Fruit fly (Drosophila melanogaster): Measurements from ENCODE around the gene CG32240.

Gene CG32240

dm6 chr3L:4363887-4364794 is 17.3 kb downstream of the CG32240 start, which contains the start of the genes Cip4 and mRpS6 (continued):
- peak; percentile 48 for TF ChIP-seq CG6765 (GFP tag; optimal IDR thresholded peaks at IDR 0.05)
- TF ChIP-seq mam (GFP tag; optimal IDR thresholded peaks at IDR 0.05) = no peak
- TF ChIP-seq esg (GFP tag; conservative IDR thresholded peaks at IDR 0.05) = peak; percentile 87
- peak; percentile 61 for TF ChIP-seq ems (GFP tag; optimal IDR thresholded peaks at IDR 0.05)
- no peak for TF ChIP-seq Lpt (GFP tag; optimal IDR thresholded peaks at IDR 0.05)
- peak; percentile 10 for TF ChIP-seq vfl (GFP tag; optimal IDR thresholded peaks at IDR 0.05)
- no peak for TF ChIP-seq CG8359 (GFP tag; optimal IDR thresholded peaks at IDR 0.05; ENCODE audit: borderline replicate concordance)
- TF ChIP-seq Lhr (GFP tag; optimal IDR thresholded peaks at IDR 0.05) = peak; percentile 48
- peak; percentile 39 for TF ChIP-seq CG15514 (GFP tag; optimal IDR thresholded peaks at IDR 0.05)
- TF ChIP-seq CG2129 (GFP tag; IDR thresholded peaks at IDR 0.05; ENCODE audit: partially characterized antibody) = no peak
- TF ChIP-seq CkIIα-i1 (GFP tag; IDR thresholded peaks at IDR 0.05) = no peak
- peak; percentile 92 for TF ChIP-seq CG12391 (tag; optimal IDR thresholded peaks at IDR 0.05)
- TF ChIP-seq Ada2b (GFP tag; IDR thresholded peaks at IDR 0.05) = peak; percentile 47
- peak; percentile 89 for TF ChIP-seq CG15269 (tag; optimal IDR thresholded peaks at IDR 0.05)
- TF ChIP-seq prd (optimal IDR thresholded peaks at IDR 0.05) = no peak
- TF ChIP-seq prd (GFP tag; IDR thresholded peaks at IDR 0.05) = peak; percentile 76
- TF ChIP-seq D (optimal IDR thresholded peaks at IDR 0.05) = no peak
- no peak for TF ChIP-seq D (GFP tag; optimal IDR thresholded peaks at IDR 0.05)
- TF ChIP-seq Hmr (GFP tag; optimal IDR thresholded peaks at IDR 0.05) = peak; percentile 87
- peak; percentile 39; the same call in 1 of the 3 replicates for TF ChIP-seq CG7357 (GFP tag; IDR thresholded peaks at IDR 0.05)
- peak; percentile 49 for TF ChIP-seq bab2 (GFP tag; optimal IDR thresholded peaks at IDR 0.05)
- TF ChIP-seq sd (tag; optimal IDR thresholded peaks at IDR 0.05) = no peak
- TF ChIP-seq CG1024 (GFP tag; IDR thresholded peaks at IDR 0.05) = peak; percentile 67
- peak; percentile 95 for TF ChIP-seq CG9932 (GFP tag; IDR thresholded peaks at IDR 0.05)
- TF ChIP-seq Dp (GFP tag; optimal IDR thresholded peaks at IDR 0.05) = peak; percentile 33
- TF ChIP-seq CG13296 (GFP tag; optimal IDR thresholded peaks at IDR 0.05) = peak; percentile 69
- TF ChIP-seq cwo (GFP tag; optimal IDR thresholded peaks at IDR 0.05) = peak; percentile 37
- peak; percentile 96 for TF ChIP-seq slbo (GFP tag; IDR thresholded peaks at IDR 0.05)
- TF ChIP-seq Hr39 (optimal IDR thresholded peaks at IDR 0.05) = no peak
- TF ChIP-seq sim (GFP tag; IDR thresholded peaks at IDR 0.05) = no peak
- TF ChIP-seq CG5180 (GFP tag; optimal IDR thresholded peaks at IDR 0.05) = no peak
- peak; percentile 47 for TF ChIP-seq bcd (GFP tag; optimal IDR thresholded peaks at IDR 0.05)
- TF ChIP-seq luna (GFP tag; optimal IDR thresholded peaks at IDR 0.05) = no peak
- TF ChIP-seq D19B (GFP tag; optimal IDR thresholded peaks at IDR 0.05) = peak; percentile 33
- peak; percentile 45 for TF ChIP-seq pho (GFP tag; optimal IDR thresholded peaks at IDR 0.05)
- 0 out of 3 replicates have a peak, but pooled peaks have one; percentile 55 for TF ChIP-seq C15 (GFP tag; IDR thresholded peaks at IDR 0.05)
- TF ChIP-seq eyg (GFP tag; optimal IDR thresholded peaks at IDR 0.05) = no peak
- TF ChIP-seq CG6175 (GFP tag; IDR thresholded peaks at IDR 0.05) = no peak
- no peak for TF ChIP-seq ftz-f1 (GFP tag; optimal IDR thresholded peaks at IDR 0.05)
- TF ChIP-seq CG3065 (GFP tag; optimal IDR thresholded peaks at IDR 0.05) = peak; percentile 47
- peak; percentile 19 for TF ChIP-seq jing (GFP tag; optimal IDR thresholded peaks at IDR 0.05)
- TF ChIP-seq Atf-2 (GFP tag; optimal IDR thresholded peaks at IDR 0.05) = no peak
- TF ChIP-seq Meics (GFP tag; optimal IDR thresholded peaks at IDR 0.05) = peak; percentile 52
- TF ChIP-seq CG33213 (GFP tag; optimal IDR thresholded peaks at IDR 0.05) = peak; percentile 23
- TF ChIP-seq CG18476 (GFP tag; optimal IDR thresholded peaks at IDR 0.05) = no peak
- TF ChIP-seq lbe (GFP tag; optimal IDR thresholded peaks at IDR 0.05) = no peak
- TF ChIP-seq gt (GFP tag; IDR thresholded peaks at IDR 0.05) = no peak
- TF ChIP-seq pfk (GFP tag; optimal IDR thresholded peaks at IDR 0.05) = no peak
- TF ChIP-seq Scr (GFP tag; IDR thresholded peaks at IDR 0.05; ENCODE audit: partially characterized antibody) = no peak
- 0 out of 3 replicates have a peak, but pooled peaks have one; percentile 48 for TF ChIP-seq H15 (GFP tag; IDR thresholded peaks at IDR 0.05)

Measured in whole organism, embryonic.